Fruit fly (Drosophila melanogaster): ENCODE results near the gene CG10435.

DNA sequence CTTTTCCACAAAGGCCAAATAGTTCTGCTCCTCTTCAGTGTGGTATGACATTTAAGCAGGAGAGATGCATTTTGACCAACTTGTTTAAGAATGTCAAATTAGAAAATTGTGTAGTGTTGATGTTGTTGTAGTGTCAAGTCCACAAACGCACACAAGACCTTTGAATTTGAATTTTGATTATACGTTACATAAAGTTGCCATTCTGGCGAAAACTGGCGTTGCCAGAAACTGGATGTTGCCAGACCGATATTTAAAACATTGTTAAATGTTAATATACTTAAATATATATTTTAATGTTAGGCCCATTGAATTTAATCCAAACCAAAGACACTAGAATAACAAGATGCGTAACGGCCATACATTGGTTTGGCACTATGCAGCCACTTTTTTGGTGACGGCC lies 40.0 kb downstream of the CG10435 start:
- no peak for TF ChIP-seq CG10669 (GFP tag; optimal IDR thresholded peaks at IDR 0.05)
- no peak for TF ChIP-seq lz (GFP tag; optimal IDR thresholded peaks at IDR 0.05)
- no peak for TF ChIP-seq CG1621 (tag; optimal IDR thresholded peaks at IDR 0.05)
- no peak for TF ChIP-seq svp (GFP tag)
- no peak for TF ChIP-seq Ets21C (GFP tag; optimal IDR thresholded peaks at IDR 0.05)
- TF ChIP-seq CG6854 (GFP tag; optimal IDR thresholded peaks at IDR 0.05): no peak
- TF ChIP-seq Hr39 (GFP tag; optimal IDR thresholded peaks at IDR 0.05): no peak
- no peak for TF ChIP-seq cyc (GFP tag; optimal IDR thresholded peaks at IDR 0.05)
- no peak for TF ChIP-seq CG9139 (GFP tag; optimal IDR thresholded peaks at IDR 0.05)
- no peak for TF ChIP-seq fd85E (GFP tag; optimal IDR thresholded peaks at IDR 0.05)
- TF ChIP-seq CG3032 (tag; optimal IDR thresholded peaks at IDR 0.05): no peak
- TF ChIP-seq topi (GFP tag; optimal IDR thresholded peaks at IDR 0.05): no peak
- TF ChIP-seq OdsH (GFP tag; optimal IDR thresholded peaks at IDR 0.05): no peak
- no peak for TF ChIP-seq CG6792 (GFP tag; optimal IDR thresholded peaks at IDR 0.05)

Data from whole organism, prepupa.